Fruit fly (Drosophila melanogaster) whole organism, embryonic: ENCODE measurements around the gene CCT3.

Experiments
- Awh ChIP-seq: fragments of 200-800 bp; sonication (Bioruptor generic); IDR thresholded peaks from 2 replicates; pipeline ENCODE4, ENCODE4 v1.3.6; 2022; ENCODE audit warnings: missing biosample characterization, missing genetic modification characterization
- Blimp-1 ChIP-seq: fragments of 200-800 bp; sonication (Bioruptor generic); optimal IDR thresholded peaks from 3 replicates; lab custom pipeline; 2018; ENCODE audit warnings: missing biosample characterization, missing genetic modification characterization, mild to moderate bottlenecking, moderate library complexity, missing genetic modification reagents
- CG12942 ChIP-seq: fragments of 200-800 bp; sonication (Bioruptor generic); optimal IDR thresholded peaks from 3 replicates; lab custom pipeline; 2016; ENCODE audit warnings: missing biosample characterization, missing genetic modification characterization
- CG14014 ChIP-seq: fragments of 200-800 bp; sonication (Bioruptor generic); IDR thresholded peaks from 2 replicates; pipeline ENCODE4 v1.3.6; 2022; ENCODE audit warnings: missing biosample characterization, missing genetic modification characterization
- CG14860 ChIP-seq: fragments of 200-800 bp; sonication (Bioruptor generic); IDR thresholded peaks from 3 replicates; pipeline ENCODE4 v1.3.6; 2022; ENCODE audit warnings: missing biosample characterization, missing genetic modification characterization; ENCODE audit not compliant: partially characterized antibody
- CG17186 ChIP-seq: fragments of 200-800 bp; sonication (Bioruptor generic); optimal IDR thresholded peaks from 3 replicates; lab custom pipeline; 2017; ENCODE audit warnings: missing biosample characterization, missing genetic modification reagents, missing genetic modification characterization
- CG17829 ChIP-seq: fragments of 200-800 bp; optimal IDR thresholded peaks from 2 replicates; lab custom pipeline; 2019; ENCODE audit warnings: missing biosample characterization, mild to moderate bottlenecking, missing genetic modification characterization, moderate library complexity
- CG2116 ChIP-seq: fragments of 200-800 bp; sonication (Bioruptor generic); optimal IDR thresholded peaks from 3 replicates; lab custom pipeline; 2018; ENCODE audit warnings: missing biosample characterization, mild to moderate bottlenecking, missing genetic modification characterization
- CG2199 ChIP-seq: fragments of 200-800 bp; sonication (Bioruptor generic); IDR thresholded peaks from 3 replicates; pipeline ENCODE4 v1.3.6; 2022; ENCODE audit warnings: missing biosample characterization, missing genetic modification characterization
- CG2889 ChIP-seq: fragments of 200-800 bp; sonication (Bioruptor generic); IDR thresholded peaks from 3 replicates; pipeline ENCODE4 v1.3.6; 2022; ENCODE audit warnings: missing biosample characterization, missing genetic modification characterization
- CG32767 ChIP-seq: fragments of 200-800 bp; sonication (Bioruptor generic); IDR thresholded peaks from 2 replicates; pipeline ENCODE4 v1.3.6; 2022; ENCODE audit warnings: missing biosample characterization, missing genetic modification characterization
- CG3407 ChIP-seq: fragments of 200-800 bp; sonication (Bioruptor generic); optimal IDR thresholded peaks from 2 replicates; lab custom pipeline; 2018; ENCODE audit warnings: missing biosample characterization, mild to moderate bottlenecking, missing genetic modification characterization
- CG3847 ChIP-seq: fragments of 200-800 bp; sonication (Bioruptor generic); IDR thresholded peaks from 2 replicates; pipeline ENCODE4 v1.3.6; 2022; ENCODE audit warnings: missing biosample characterization, missing genetic modification characterization
- CG4854 ChIP-seq: fragments of 200-800 bp; sonication (Bioruptor generic); optimal IDR thresholded peaks from 2 replicates; lab custom pipeline; 2016; ENCODE audit warnings: missing biosample characterization, missing genetic modification characterization, inconsistent platforms
- CG5245 ChIP-seq: fragments of 200-800 bp; sonication (Bioruptor generic); optimal IDR thresholded peaks from 3 replicates; lab custom pipeline; 2016; ENCODE audit warnings: missing biosample characterization, missing genetic modification characterization
- CG6654 ChIP-seq: fragments of 200-800 bp; sonication (Bioruptor generic); optimal IDR thresholded peaks from 2 replicates; lab custom pipeline; 2017; ENCODE audit warnings: missing biosample characterization, mild to moderate bottlenecking, missing genetic modification characterization
- CG7963 ChIP-seq: fragments of 200-800 bp; sonication (Bioruptor generic); IDR thresholded peaks from 3 replicates; pipeline ENCODE4 v1.3.6; 2022; ENCODE audit warnings: missing biosample characterization, missing genetic modification characterization; ENCODE audit not compliant: partially characterized antibody
- CG8388 ChIP-seq: fragments of 200-800 bp; sonication (Bioruptor generic); optimal IDR thresholded peaks from 2 replicates; lab custom pipeline; 2019; ENCODE audit warnings: missing biosample characterization, mild to moderate bottlenecking, missing genetic modification characterization, moderate library complexity
- CG9215 ChIP-seq: fragments of 200-800 bp; sonication (Bioruptor generic); IDR thresholded peaks from 2 replicates; pipeline ENCODE4 v1.3.6; 2022; ENCODE audit warnings: missing biosample characterization, missing genetic modification characterization
- CG9609 ChIP-seq: fragments of 200-800 bp; sonication (Bioruptor generic); optimal IDR thresholded peaks from 3 replicates; lab custom pipeline; 2016; ENCODE audit warnings: missing biosample characterization, missing genetic modification characterization
- CkIIα-i1 ChIP-seq: fragments of 200-800 bp; sonication (Bioruptor generic); IDR thresholded peaks from 2 replicates; pipeline ENCODE4 v1.3.6; 2022; ENCODE audit warnings: missing biosample characterization, missing genetic modification characterization
- Dbx ChIP-seq: fragments of 200-800 bp; sonication (Bioruptor generic); IDR thresholded peaks from 3 replicates; pipeline ENCODE4 v1.3.6; 2022; ENCODE audit warnings: missing biosample characterization, missing genetic modification characterization
- Dref ChIP-seq: fragments of 200-800 bp; sonication (Bioruptor generic); IDR thresholded peaks from 2 replicates; pipeline ENCODE4 v1.3.6; 2022; ENCODE audit warnings: missing biosample characterization, missing genetic modification characterization
- Elba2 ChIP-seq: fragments of 200-800 bp; sonication (Bioruptor generic); optimal IDR thresholded peaks from 3 replicates; lab custom pipeline; 2016; ENCODE audit warnings: missing biosample characterization, missing genetic modification characterization
- HmgD ChIP-seq: fragments of 200-800 bp; sonication (Bioruptor generic); optimal IDR thresholded peaks from 3 replicates; lab custom pipeline; 2016; ENCODE audit warnings: missing biosample characterization, missing genetic modification characterization
- HmgZ ChIP-seq: fragments of 200-800 bp; sonication (Bioruptor generic); optimal IDR thresholded peaks from 2 replicates; lab custom pipeline; 2018; ENCODE audit warnings: missing biosample characterization, mild to moderate bottlenecking, missing genetic modification characterization
- Hr39 ChIP-seq: fragments of >200 bp; optimal IDR thresholded peaks from 2 replicates; lab custom pipeline; 2017
- Kr ChIP-seq: fragments of 200-800 bp; sonication (Bioruptor generic); optimal IDR thresholded peaks from 2 replicates; lab custom pipeline; 2017; ENCODE audit warnings: missing biosample characterization, mild to moderate bottlenecking, missing genetic modification characterization
- MESR4 ChIP-seq: fragments of 200-800 bp; sonication (Bioruptor generic); optimal IDR thresholded peaks from 2 replicates; lab custom pipeline; 2018; ENCODE audit warnings: missing biosample characterization, mild to moderate bottlenecking, missing genetic modification characterization, moderate library complexity
- NK7.1 ChIP-seq: fragments of 200-800 bp; sonication (Bioruptor generic); optimal IDR thresholded peaks from 3 replicates; lab custom pipeline; 2016; ENCODE audit warnings: missing biosample characterization, missing genetic modification characterization
- NfI ChIP-seq: fragments of 200-800 bp; sonication (Bioruptor generic); optimal IDR thresholded peaks from 3 replicates; lab custom pipeline; 2018; ENCODE audit warnings: missing biosample characterization, mild to moderate bottlenecking, missing genetic modification characterization, moderate library complexity
- Scr ChIP-seq: fragments of 200-800 bp; sonication (Bioruptor generic); IDR thresholded peaks from 2 replicates; pipeline ENCODE4 v1.3.6; 2022; ENCODE audit warnings: missing biosample characterization, missing genetic modification characterization; ENCODE audit not compliant: partially characterized antibody
- Six4 ChIP-seq: fragments of 200-800 bp; sonication (Bioruptor generic); optimal IDR thresholded peaks from 2 replicates; lab custom pipeline; 2016; ENCODE audit warnings: missing biosample characterization, missing genetic modification characterization
- Usf ChIP-seq: fragments of 200-800 bp; sonication (Bioruptor generic); optimal IDR thresholded peaks from 2 replicates; lab custom pipeline; 2017; ENCODE audit warnings: missing genotype, missing biosample characterization, missing genetic modification characterization
- ara ChIP-seq: fragments of 200-800 bp; sonication (Bioruptor generic); IDR thresholded peaks from 2 replicates; pipeline ENCODE4 v1.3.6; 2022; ENCODE audit warnings: missing biosample characterization, missing genetic modification characterization
- bab2 ChIP-seq: fragments of 200-800 bp; sonication (Bioruptor generic); optimal IDR thresholded peaks from 2 replicates; lab custom pipeline; 2016; ENCODE audit warnings: missing biosample characterization, missing genetic modification characterization
- bsh ChIP-seq, 2 experiments: fragments of 200-800 bp; sonication (Bioruptor generic); optimal IDR thresholded peaks; 2 replicates each; lab custom pipeline; 2017 to 2018; ENCODE audit warnings: mild to moderate bottlenecking in 2 of 2, missing biosample characterization in 2 of 2, missing genetic modification characterization in 2 of 2, moderate library complexity in 1 of 2
- emc ChIP-seq: fragments of 200-800 bp; sonication (Bioruptor generic); optimal IDR thresholded peaks from 2 replicates; lab custom pipeline; 2016; ENCODE audit warnings: missing biosample characterization, missing genetic modification characterization
- en ChIP-seq: fragments of 200-800 bp; sonication (Bioruptor generic); optimal IDR thresholded peaks from 2 replicates; lab custom pipeline; 2016; ENCODE audit warnings: missing biosample characterization, missing genetic modification characterization
- eve ChIP-seq, 2 experiments: fragments of >200 bp; optimal IDR thresholded peaks; 2 replicates each; lab custom pipeline; 2017; ENCODE audit warnings: missing biosample characterization in 2 of 2, missing genetic modification characterization in 2 of 2
- h ChIP-seq: fragments of >200 bp; optimal IDR thresholded peaks from 2 replicates; lab custom pipeline; 2017
- ind ChIP-seq: fragments of 200-800 bp; sonication (Bioruptor generic); optimal IDR thresholded peaks from 3 replicates; lab custom pipeline; 2016; ENCODE audit warnings: missing biosample characterization, missing genetic modification characterization
- kni ChIP-seq: fragments of 200-800 bp; sonication (Bioruptor generic); optimal IDR thresholded peaks from 3 replicates; lab custom pipeline; 2017; ENCODE audit warnings: mild to moderate bottlenecking, missing biosample characterization, missing genetic modification reagents, missing genetic modification characterization
- lov ChIP-seq, 2 experiments: fragments of 200-800 bp in 1 of 2; fragments of >200 bp in 1 of 2; sonication (Bioruptor generic) in 1 of 2; IDR thresholded peaks in 1 of 2; optimal IDR thresholded peaks in 1 of 2; 2 replicates in 1 of 2; 3 replicates in 1 of 2; pipeline versions ENCODE4 v1.3.6 to Lab custom; 2017 to 2022; ENCODE audit warnings: missing biosample characterization in 1 of 2, missing genetic modification characterization in 1 of 2
- mam ChIP-seq: fragments of 200-800 bp; sonication (Bioruptor generic); optimal IDR thresholded peaks from 3 replicates; lab custom pipeline; 2016; ENCODE audit warnings: missing biosample characterization, missing genetic modification characterization
- nerfin-2 ChIP-seq: fragments of 200-800 bp; sonication (Bioruptor generic); IDR thresholded peaks from 2 replicates; pipeline ENCODE4 v1.3.6; 2022; ENCODE audit warnings: missing biosample characterization, missing genetic modification characterization; ENCODE audit not compliant: partially characterized antibody
- nmo ChIP-seq: fragments of 200-800 bp; sonication (Bioruptor generic); optimal IDR thresholded peaks from 2 replicates; lab custom pipeline; 2018; ENCODE audit warnings: missing biosample characterization, mild to moderate bottlenecking, missing genetic modification characterization, moderate library complexity
- pum ChIP-seq: fragments of 200-800 bp; sonication (Bioruptor generic); optimal IDR thresholded peaks from 2 replicates; lab custom pipeline; 2016; ENCODE audit warnings: missing biosample characterization, missing genetic modification characterization
- row ChIP-seq: fragments of 200-800 bp; sonication (Bioruptor generic); IDR thresholded peaks from 3 replicates; pipeline ENCODE4 v1.3.6; 2022; ENCODE audit warnings: missing biosample characterization, missing genetic modification characterization
- sima ChIP-seq: fragments of 200-800 bp; sonication (Bioruptor generic); optimal IDR thresholded peaks from 2 replicates; lab custom pipeline; 2016; ENCODE audit warnings: missing biosample characterization, missing genetic modification characterization
- sr ChIP-seq: fragments of 200-800 bp; sonication (Bioruptor generic); IDR thresholded peaks from 3 replicates; pipeline ENCODE4 v1.3.6; 2022; ENCODE audit warnings: missing biosample characterization, missing genetic modification characterization
- trem ChIP-seq: fragments of 200-800 bp; optimal IDR thresholded peaks from 3 replicates; lab custom pipeline; 2019; ENCODE audit warnings: missing biosample characterization, mild to moderate bottlenecking, missing genetic modification characterization, moderate library complexity
- usp ChIP-seq: fragments of >200 bp; optimal IDR thresholded peaks from 2 replicates; lab custom pipeline; 2017; ENCODE audit warnings: missing biosample characterization, missing genetic modification characterization

Gene CCT3

dm6 chr3R:16640005-16640408 lies 7.4 kb upstream of the CCT3 start, which contains the start of gene nonA-l (continued):
- no peak for TF ChIP-seq ind
- no peak for TF ChIP-seq CG2889 (GFP tag; lab: Robert Waterston, UW)
- TF ChIP-seq nmo (GFP tag; lab: Kevin White, UChicago): peak; percentile 42
- no peak for TF ChIP-seq Six4 (GFP tag; lab: Kevin White, UChicago)
- no peak for TF ChIP-seq Awh (GFP tag; lab: Robert Waterston, UW)
- TF ChIP-seq emc (GFP tag; lab: Kevin White, UChicago): no peak
- TF ChIP-seq CG5245: no peak
- TF ChIP-seq CG2116 (GFP tag; lab: Kevin White, UChicago): peak; percentile 94
- peak; percentile 73 for TF ChIP-seq CG7963 (GFP tag; lab: Robert Waterston, UW)
- TF ChIP-seq Hr39: no peak
- TF ChIP-seq bsh (GFP tag; optimal IDR thresholded peaks at IDR 0.05; lab: Kevin White, UChicago): no peak
- peak; percentile 25; the same call in 1 of the 3 replicates for TF ChIP-seq row (GFP tag; lab: Robert Waterston, UW)
- TF ChIP-seq kni (GFP tag; lab: Kevin White, UChicago): no peak
- TF ChIP-seq nerfin-2 (GFP tag; lab: Robert Waterston, UW): peak; percentile 92
- TF ChIP-seq ara (GFP tag; lab: Robert Waterston, UW): no peak
- no peak for TF ChIP-seq CkIIα-i1 (GFP tag; lab: Robert Waterston, UW)
- TF ChIP-seq pum (GFP tag; lab: Kevin White, UChicago): no peak
- TF ChIP-seq Scr: peak; percentile 88
- TF ChIP-seq bab2 (GFP tag; lab: Kevin White, UChicago): no peak
- no peak for TF ChIP-seq HmgD
- TF ChIP-seq Dref (GFP tag; lab: Robert Waterston, UW): peak; percentile 92
- no peak for TF ChIP-seq h (lab: Kevin White, UChicago)
- no peak for TF ChIP-seq CG4854 (GFP tag; lab: Kevin White, UChicago)
- no peak for TF ChIP-seq CG9215 (GFP tag; lab: Robert Waterston, UW)
- no peak for TF ChIP-seq Blimp-1 (GFP tag; lab: Kevin White, UChicago)
- peak; percentile 20 for TF ChIP-seq CG17829 (tag; lab: Kevin White, UChicago)
- no peak for TF ChIP-seq sima
- no peak for TF ChIP-seq Kr
- peak; percentile 48 for TF ChIP-seq HmgZ
- TF ChIP-seq Usf (GFP tag; lab: Kevin White, UChicago): no peak
- no peak for TF ChIP-seq NfI (GFP tag; lab: Kevin White, UChicago)
- peak; percentile 83 for TF ChIP-seq CG14860 (GFP tag; lab: Robert Waterston, UW)
- no peak for TF ChIP-seq CG3847 (GFP tag; lab: Robert Waterston, UW)
- TF ChIP-seq en (GFP tag; lab: Kevin White, UChicago): no peak
- no peak for TF ChIP-seq sr
- TF ChIP-seq mam (GFP tag; lab: Kevin White, UChicago): no peak
- TF ChIP-seq CG9609: no peak
- TF ChIP-seq CG8388 (GFP tag; lab: Kevin White, UChicago): no peak
- TF ChIP-seq lov (optimal IDR thresholded peaks at IDR 0.05; lab: Kevin White, UChicago): no peak
- no peak for TF ChIP-seq lov (GFP tag; IDR thresholded peaks at IDR 0.05; lab: Robert Waterston, UW)
- no peak for TF ChIP-seq usp
- TF ChIP-seq Elba2 (GFP tag; lab: Kevin White, UChicago): peak; percentile 36
- TF ChIP-seq CG14014 (GFP tag; lab: Robert Waterston, UW): no peak
- TF ChIP-seq CG17186 (GFP tag; lab: Kevin White, UChicago): no peak
- TF ChIP-seq CG32767 (GFP tag; lab: Robert Waterston, UW): no peak
- TF ChIP-seq eve (GFP tag; optimal IDR thresholded peaks at IDR 0.05; lab: Kevin White, UChicago): no peak
- TF ChIP-seq NK7.1 (GFP tag; lab: Kevin White, UChicago): no peak
- peak; percentile 75 for TF ChIP-seq MESR4
- TF ChIP-seq CG2199 (GFP tag; lab: Robert Waterston, UW): no peak
- TF ChIP-seq CG3407 (GFP tag; lab: Kevin White, UChicago): no peak
- TF ChIP-seq Dbx (GFP tag; lab: Robert Waterston, UW): no peak
- TF ChIP-seq CG12942 (GFP tag; lab: Kevin White, UChicago): no peak
- no peak for TF ChIP-seq CG6654 (GFP tag; lab: Kevin White, UChicago)
- peak; percentile 53 for TF ChIP-seq trem (tag; lab: Kevin White, UChicago)
